Worm (Caenorhabditis elegans) whole organism, L1 larva: ENCODE measurements around the gene nhr-128.
A peak's percentile ranks its signal among the peaks of the same experiment; 100 is the strongest.

Experiments used
- C34B4.2 ChIP-seq: sonication (generic microtip); optimal IDR thresholded peaks from 2 replicates; lab custom pipeline; 2017; ENCODE audit warnings: mild to moderate bottlenecking, missing genetic modification characterization, missing compliant biosample characterization
- F16B12.6 ChIP-seq: fragments of 150-350 bp; optimal IDR thresholded peaks from 2 replicates; lab custom pipeline; 2014; ENCODE audit warnings: missing biosample characterization, missing genetic modification characterization
- Y116A8C.19 ChIP-seq: sonication (generic microtip); optimal IDR thresholded peaks from 2 replicates; lab custom pipeline; 2016; ENCODE audit warnings: missing compliant biosample characterization, missing genetic modification characterization, borderline replicate concordance
- aha-1 ChIP-seq: fragments of 150-350 bp; optimal IDR thresholded peaks from 2 replicates; lab custom pipeline; 2014; ENCODE audit warnings: missing biosample characterization, missing genetic modification characterization
- alr-1 ChIP-seq: fragments of 200-800 bp; sonication (Bioruptor generic); optimal IDR thresholded peaks from 2 replicates; lab custom pipeline; 2018; ENCODE audit warnings: borderline replicate concordance, mild to moderate bottlenecking, missing genetic modification characterization, missing compliant biosample characterization
- blmp-1 ChIP-seq: fragments of 150-350 bp; optimal IDR thresholded peaks from 2 replicates; lab custom pipeline; 2014; ENCODE audit warnings: missing biosample characterization, missing genetic modification characterization
- ceh-8 ChIP-seq: fragments of 200-800 bp; sonication (Bioruptor generic); optimal IDR thresholded peaks from 2 replicates; lab custom pipeline; 2018; ENCODE audit warnings: mild to moderate bottlenecking, missing genetic modification characterization, moderate library complexity, missing compliant biosample characterization
- ceh-82 ChIP-seq, 3 experiments: fragments of 150-350 bp in 1 of 3; sonication (generic microtip) in 2 of 3; optimal IDR thresholded peaks; 2 replicates each; lab custom pipeline; 2014 to 2017; ENCODE audit warnings: missing biosample characterization in 3 of 3, missing genetic modification characterization in 3 of 3
- ceh-88 ChIP-seq: fragments of 200-800 bp; sonication (Bioruptor generic); IDR thresholded peaks from 2 replicates; pipeline ENCODE4 v1.3.6; 2022; ENCODE audit warnings: missing genetic modification characterization, missing compliant biosample characterization
- ceh-90 ChIP-seq: sonication (generic microtip); optimal IDR thresholded peaks from 2 replicates; lab custom pipeline; 2016; ENCODE audit warnings: missing genetic modification characterization, missing compliant biosample characterization
- ces-1 ChIP-seq: fragments of 150-350 bp; optimal IDR thresholded peaks from 2 replicates; lab custom pipeline; 2014; ENCODE audit warnings: missing biosample characterization, missing genetic modification reagents, missing genetic modification characterization
- dpl-1 ChIP-seq, 3 experiments: fragments of 150-350 bp in 2 of 3; sonication (generic microtip) in 1 of 3; optimal IDR thresholded peaks; 2 replicates each; lab custom pipeline; 2014 to 2017; ENCODE audit warnings: missing biosample characterization in 3 of 3, missing genetic modification characterization in 3 of 3, missing genetic modification reagents in 3 of 3
- dsc-1 ChIP-seq: sonication (generic microtip); optimal IDR thresholded peaks from 2 replicates; lab custom pipeline; 2016; ENCODE audit warnings: mild to moderate bottlenecking, missing genetic modification characterization, missing compliant biosample characterization
- efl-1 ChIP-seq, 4 experiments: fragments of 150-350 bp; optimal IDR thresholded peaks in 3 of 4; peaks in 1 of 4; 1 replicate in 1 of 4; 2 replicates in 3 of 4; lab custom pipeline; 2014; ENCODE audit warnings: missing biosample characterization in 2 of 4, missing genetic modification characterization in 2 of 4, missing genetic modification reagents in 2 of 4
- efl-3 ChIP-seq: fragments of 200-800 bp; sonication (Bioruptor generic); optimal IDR thresholded peaks from 2 replicates; lab custom pipeline; 2018; ENCODE audit warnings: mild to moderate bottlenecking, missing genetic modification characterization, missing compliant biosample characterization
- elt-2 ChIP-seq: sonication (generic microtip); optimal IDR thresholded peaks from 2 replicates; lab custom pipeline; 2016; ENCODE audit warnings: missing genetic modification characterization, mild to moderate bottlenecking, inconsistent platforms, missing compliant biosample characterization, missing genetic modification reagents
- fkh-10 ChIP-seq: sonication (generic microtip); optimal IDR thresholded peaks from 2 replicates; lab custom pipeline; 2017; ENCODE audit warnings: missing biosample characterization, missing genetic modification reagents, missing genetic modification characterization
- hpl-2 ChIP-seq: fragments of 150-350 bp; optimal IDR thresholded peaks from 2 replicates; lab custom pipeline; 2014; ENCODE audit warnings: missing biosample characterization, missing genetic modification reagents, missing genetic modification characterization
- irx-1 ChIP-seq: sonication (generic microtip); optimal IDR thresholded peaks from 2 replicates; lab custom pipeline; 2016; ENCODE audit warnings: missing genetic modification characterization, missing compliant biosample characterization
- isw-1 ChIP-seq: fragments of 200-800 bp; sonication (Bioruptor generic); IDR thresholded peaks from 2 replicates; pipeline ENCODE4 v1.3.6; 2022; ENCODE audit warnings: missing genetic modification characterization, missing compliant biosample characterization
- jun-1 ChIP-seq: fragments of 150-350 bp; optimal IDR thresholded peaks from 2 replicates; lab custom pipeline; 2014; ENCODE audit warnings: missing biosample characterization, missing genetic modification reagents, missing genetic modification characterization
- lin-14 ChIP-seq: fragments of 200-800 bp; sonication (Bioruptor generic); optimal IDR thresholded peaks from 2 replicates; lab custom pipeline; 2018; ENCODE audit warnings: mild to moderate bottlenecking, missing genetic modification characterization, moderate library complexity, missing compliant biosample characterization
- lin-35 ChIP-seq, 2 experiments: fragments of 150-350 bp; optimal IDR thresholded peaks; 2 replicates each; lab custom pipeline; 2014; ENCODE audit warnings: missing biosample characterization in 2 of 2, missing genetic modification characterization in 2 of 2, missing genetic modification reagents in 2 of 2
- lsy-2 ChIP-seq, 2 experiments: fragments of 150-350 bp; optimal IDR thresholded peaks; 2 replicates each; lab custom pipeline; 2014; ENCODE audit warnings: missing biosample characterization in 2 of 2, missing genetic modification characterization in 2 of 2
- mdl-1 ChIP-seq, 2 experiments: fragments of 150-350 bp; optimal IDR thresholded peaks; 2 replicates each; lab custom pipeline; 2014 to 2017; ENCODE audit warnings: missing biosample characterization in 2 of 2, missing genetic modification characterization in 2 of 2, inconsistent platforms in 1 of 2
- mef-2 ChIP-seq: fragments of 150-350 bp; optimal IDR thresholded peaks from 2 replicates; lab custom pipeline; 2014; ENCODE audit warnings: missing biosample characterization, missing genetic modification characterization
- mep-1 ChIP-seq: fragments of 150-350 bp; optimal IDR thresholded peaks from 2 replicates; lab custom pipeline; 2014; ENCODE audit warnings: missing biosample characterization, missing genetic modification characterization
- nhr-11 ChIP-seq: fragments of 150-350 bp; optimal IDR thresholded peaks from 2 replicates; lab custom pipeline; 2014; ENCODE audit warnings: missing biosample characterization, missing genetic modification characterization
- nhr-12 ChIP-seq: sonication (generic microtip); optimal IDR thresholded peaks from 2 replicates; lab custom pipeline; 2017; ENCODE audit warnings: missing biosample characterization, missing genetic modification characterization
- nhr-20 ChIP-seq: sonication (generic microtip); optimal IDR thresholded peaks from 2 replicates; lab custom pipeline; 2016; ENCODE audit warnings: mild to moderate bottlenecking, missing genetic modification characterization, missing compliant biosample characterization
- nhr-71 ChIP-seq: sonication (generic microtip); optimal IDR thresholded peaks from 2 replicates; lab custom pipeline; 2016; ENCODE audit warnings: mild to moderate bottlenecking, missing genetic modification characterization, moderate library complexity, missing compliant biosample characterization
- nhr-77 ChIP-seq: fragments of 150-350 bp; optimal IDR thresholded peaks from 2 replicates; lab custom pipeline; 2014; ENCODE audit warnings: missing biosample characterization, missing genetic modification characterization
- nhr-84 ChIP-seq: sonication (generic microtip); optimal IDR thresholded peaks from 2 replicates; lab custom pipeline; 2017; ENCODE audit warnings: missing biosample characterization, missing genetic modification characterization
- nhr-90 ChIP-seq: sonication (generic microtip); optimal IDR thresholded peaks from 2 replicates; lab custom pipeline; 2016; ENCODE audit warnings: mild to moderate bottlenecking, missing genetic modification characterization, missing compliant biosample characterization; ENCODE audit not compliant: poor library complexity
- pag-3 ChIP-seq: sonication (generic microtip); optimal IDR thresholded peaks from 2 replicates; lab custom pipeline; 2017; ENCODE audit warnings: missing genetic modification characterization, mild to moderate bottlenecking, missing compliant biosample characterization, antibody characterized with exemption, borderline replicate concordance; ENCODE audit not compliant: insufficient read depth
- rnt-1 ChIP-seq: sonication (generic microtip); optimal IDR thresholded peaks from 2 replicates; lab custom pipeline; 2016; ENCODE audit warnings: mild to moderate bottlenecking, missing genetic modification characterization, moderate library complexity, missing compliant biosample characterization
- skn-1 ChIP-seq: fragments of 150-350 bp; optimal IDR thresholded peaks from 2 replicates; lab custom pipeline; 2014; ENCODE audit warnings: missing biosample characterization, missing genetic modification characterization
- snu-23 ChIP-seq: sonication (generic microtip); optimal IDR thresholded peaks from 2 replicates; lab custom pipeline; 2016; ENCODE audit warnings: missing genetic modification characterization, missing compliant biosample characterization
- sox-4 ChIP-seq: sonication (generic microtip); optimal IDR thresholded peaks from 2 replicates; lab custom pipeline; 2016; ENCODE audit warnings: missing genetic modification characterization, missing compliant biosample characterization
- swsn-7 ChIP-seq: sonication (generic microtip); optimal IDR thresholded peaks from 2 replicates; lab custom pipeline; 2016; ENCODE audit warnings: missing genetic modification characterization, missing compliant biosample characterization
- tlp-1 ChIP-seq: fragments of 150-350 bp; optimal IDR thresholded peaks from 2 replicates; lab custom pipeline; 2014; ENCODE audit warnings: missing biosample characterization, missing genetic modification characterization
- unc-98 ChIP-seq: fragments of 200-800 bp; sonication (Bioruptor generic); IDR thresholded peaks from 2 replicates; pipeline ENCODE4 v1.3.6; 2022; ENCODE audit warnings: missing genetic modification characterization, missing compliant biosample characterization
- vab-15 ChIP-seq: sonication (generic microtip); optimal IDR thresholded peaks from 2 replicates; lab custom pipeline; 2017; ENCODE audit warnings: missing genotype, mild to moderate bottlenecking, missing genetic modification characterization, missing compliant biosample characterization
- zag-1 ChIP-seq: fragments of 150-350 bp; optimal IDR thresholded peaks from 2 replicates; lab custom pipeline; 2014; ENCODE audit warnings: missing biosample characterization, missing genetic modification characterization
- ztf-4 ChIP-seq: fragments of 150-350 bp; optimal IDR thresholded peaks from 2 replicates; lab custom pipeline; 2014; ENCODE audit warnings: missing biosample characterization, missing genetic modification characterization

nhr-128 gene

ce11 chrV:2191122-2191521, 30.7 kb upstream of the nhr-128 start, which contains the start of gene srbc-42:
srbc-42 (minus strand) TSS chrV:2191222.
- TF ChIP-seq nhr-20 (tag; lab: Kevin White, UChicago), result no peak
- TF ChIP-seq nhr-84 (tag; lab: Kevin White, UChicago), result no peak
- TF ChIP-seq fkh-10, result no peak
- TF ChIP-seq zag-1, result no peak
- no peak for TF ChIP-seq dpl-1 (GFP tag; optimal IDR thresholded peaks at IDR 0.05; lab: Kevin White, UChicago)
- no peak for TF ChIP-seq elt-2 (tag; lab: Kevin White, UChicago)
- no peak for TF ChIP-seq ceh-90 (tag; lab: Kevin White, UChicago)
- TF ChIP-seq dsc-1, result no peak

- no peak for TF ChIP-seq Y116A8C.19 (tag; lab: Kevin White, UChicago)
- TF ChIP-seq dsc-1, result peak; percentile 64
- TF ChIP-seq swsn-7 (tag; lab: Kevin White, UChicago), result no peak
- no peak for TF ChIP-seq nhr-11 (tag; lab: Kevin White, UChicago)
- no peak for TF ChIP-seq ceh-82 (tag; optimal IDR thresholded peaks at IDR 0.05; lab: Kevin White, UChicago)
- no peak for TF ChIP-seq mef-2 (tag; lab: Kevin White, UChicago)
- TF ChIP-seq efl-3, result no peak
- no peak for TF ChIP-seq sox-4
- no peak for TF ChIP-seq tlp-1
- TF ChIP-seq snu-23 (GFP tag; lab: Kevin White, UChicago), result peak; percentile 30
- no peak for TF ChIP-seq ztf-4 (tag; lab: Kevin White, UChicago)
- no peak for TF ChIP-seq ceh-8
- TF ChIP-seq nhr-20 (tag; lab: Kevin White, UChicago), result peak; percentile 85
- no peak for TF ChIP-seq hpl-2 (GFP tag; lab: Kevin White, UChicago)
- no peak for TF ChIP-seq isw-1 (GFP tag; lab: Robert Waterston, UW)
- no peak for TF ChIP-seq fkh-10
- TF ChIP-seq ces-1 (GFP tag; lab: Kevin White, UChicago), result no peak
- peak in 1 of 2 experiments; percentile 36 for TF ChIP-seq lin-35 (GFP tag; optimal IDR thresholded peaks at IDR 0.05; lab: Kevin White, UChicago)
- no peak for TF ChIP-seq nhr-71 (tag; lab: Kevin White, UChicago)
- TF ChIP-seq skn-1 (tag; lab: Kevin White, UChicago), result no peak
- TF ChIP-seq C34B4.2 (tag; lab: Kevin White, UChicago), result no peak
- TF ChIP-seq pag-3 (tag; lab: Kevin White, UChicago), result no peak
- no peak for TF ChIP-seq F16B12.6 (tag; lab: Kevin White, UChicago)
- TF ChIP-seq alr-1 (tag; lab: Kevin White, UChicago), result no peak
- no peak for TF ChIP-seq ceh-88
- TF ChIP-seq dpl-1 (GFP tag; optimal IDR thresholded peaks at IDR 0.05; lab: Kevin White, UChicago), result no peak
- peak in 1 of 2 experiments; percentile 43 for TF ChIP-seq mdl-1 (tag; optimal IDR thresholded peaks at IDR 0.05; lab: Kevin White, UChicago)
- TF ChIP-seq aha-1 (tag; lab: Kevin White, UChicago), result no peak
- TF ChIP-seq lsy-2 (tag; optimal IDR thresholded peaks at IDR 0.05; lab: Kevin White, UChicago), result no peak
- peak; percentile 50 for TF ChIP-seq elt-2 (tag; lab: Kevin White, UChicago)
- no peak for TF ChIP-seq mep-1 (tag; lab: Kevin White, UChicago)
- no peak for TF ChIP-seq blmp-1 (tag; lab: Kevin White, UChicago)
- TF ChIP-seq lin-14 (GFP tag; lab: Kevin White, UChicago), result no peak
- TF ChIP-seq efl-1 (optimal IDR thresholded peaks at IDR 0.05; lab: Kevin White, UChicago), result peak in 1 of 2 experiments; percentile 17
- peak in 1 of 2 experiments; percentile 50 for TF ChIP-seq efl-1 (GFP tag; optimal IDR thresholded peaks at IDR 0.05 in 1 of 2; lab: Kevin White, UChicago)
- peak; percentile 18 for TF ChIP-seq rnt-1 (tag; lab: Kevin White, UChicago)
- no peak for TF ChIP-seq nhr-77
- no peak for TF ChIP-seq unc-98 (GFP tag; lab: Robert Waterston, UW)
- TF ChIP-seq jun-1 (tag; lab: Kevin White, UChicago), result no peak
- no peak for TF ChIP-seq nhr-12 (tag; lab: Kevin White, UChicago)
- peak; percentile 17 for TF ChIP-seq nhr-90
- TF ChIP-seq vab-15 (tag; lab: Kevin White, UChicago), result no peak
- TF ChIP-seq irx-1 (tag; lab: Kevin White, UChicago), result no peak
- TF ChIP-seq, all 84 proteins: peak for 9
Measured at ce11 chrV:2192117-2192516, 29.7 kb upstream of the nhr-128 start, which contains the start of gene nhr-13. nhr-13 (plus strand) TSS chrV:2192485.
